Worm (Caenorhabditis elegans): Measurements from ENCODE around the gene nfu-1.

ce11 chrIV:10436401-10436800 lies 49.2 kb downstream of the nfu-1 start, which contains the start of gene ins-1:
- TF ChIP-seq ceh-30 (tag; optimal IDR thresholded peaks at IDR 0.05), result no peak
- TF ChIP-seq pqm-1 (tag; optimal IDR thresholded peaks at IDR 0.05), result no peak
- TF ChIP-seq ama-1 (optimal IDR thresholded peaks at IDR 0.05), result no peak
- no peak for TF ChIP-seq tbx-2 (tag; optimal IDR thresholded peaks at IDR 0.05)
- TF ChIP-seq C08G9.2 (tag; optimal IDR thresholded peaks at IDR 0.05), result no peak
- TF ChIP-seq lim-6 (tag; optimal IDR thresholded peaks at IDR 0.05), result no peak
- TF ChIP-seq unc-42 (tag; optimal IDR thresholded peaks at IDR 0.05), result no peak
- no peak for TF ChIP-seq mec-3 (tag; optimal IDR thresholded peaks at IDR 0.05; ENCODE audit: borderline replicate concordance)
- TF ChIP-seq nhr-11 (tag; optimal IDR thresholded peaks at IDR 0.05), result no peak

All from whole organism, late embryonic.